Worm (Caenorhabditis elegans) whole organism, L2 larva: ENCODE measurements around the gene str-145.

ENCODE experiments used
- C34F6.9 ChIP-seq: fragments of 150-350 bp; optimal IDR thresholded peaks from 2 replicates; lab custom pipeline; 2014; ENCODE audit warnings: missing biosample characterization, missing genetic modification characterization
- F13H6.1 ChIP-seq: sonication (generic microtip); optimal IDR thresholded peaks from 2 replicates; lab custom pipeline; 2016; ENCODE audit warnings: missing genetic modification characterization, missing compliant biosample characterization
- R02D3.7 ChIP-seq: fragments of 150-350 bp; optimal IDR thresholded peaks from 2 replicates; lab custom pipeline; 2014; ENCODE audit warnings: missing biosample characterization, missing genetic modification characterization
- alr-1 ChIP-seq: fragments of 150-350 bp; optimal IDR thresholded peaks from 2 replicates; lab custom pipeline; 2014; ENCODE audit warnings: missing biosample characterization, missing genetic modification characterization
- aly-2 ChIP-seq: fragments of 150-350 bp; optimal IDR thresholded peaks from 2 replicates; lab custom pipeline; 2014; ENCODE audit warnings: missing biosample characterization, missing genetic modification characterization
- ceh-82 ChIP-seq: fragments of 150-350 bp; optimal IDR thresholded peaks from 2 replicates; lab custom pipeline; 2014; ENCODE audit warnings: missing biosample characterization, missing genetic modification characterization
- dmd-4 ChIP-seq: sonication (generic microtip); optimal IDR thresholded peaks from 2 replicates; lab custom pipeline; 2017; ENCODE audit warnings: missing biosample characterization, missing genetic modification characterization
- egl-27 ChIP-seq: sonication (generic microtip); optimal IDR thresholded peaks from 3 replicates; lab custom pipeline; 2017; ENCODE audit warnings: missing biosample characterization, missing genetic modification reagents, missing genetic modification characterization
- elt-1 ChIP-seq: fragments of 150-350 bp; optimal IDR thresholded peaks from 2 replicates; lab custom pipeline; 2014; ENCODE audit warnings: missing biosample characterization, missing genetic modification characterization
- elt-3 ChIP-seq: sonication (generic microtip); optimal IDR thresholded peaks from 2 replicates; lab custom pipeline; 2017; ENCODE audit warnings: missing biosample characterization, missing genetic modification characterization
- fos-1 ChIP-seq: fragments of 150-350 bp; optimal IDR thresholded peaks from 2 replicates; lab custom pipeline; 2014; ENCODE audit warnings: missing biosample characterization, missing genetic modification characterization
- gmeb-1 ChIP-seq: fragments of 150-350 bp; optimal IDR thresholded peaks from 2 replicates; lab custom pipeline; 2014; ENCODE audit warnings: missing biosample characterization, missing genetic modification characterization
- lin-13 ChIP-seq: fragments of 150-350 bp; optimal IDR thresholded peaks from 2 replicates; lab custom pipeline; 2014; ENCODE audit warnings: missing biosample characterization, missing genetic modification reagents, missing genetic modification characterization
- lsy-2 ChIP-seq, 2 experiments: fragments of 150-350 bp in 1 of 2; sonication (generic microtip) in 1 of 2; optimal IDR thresholded peaks; 2 replicates each; lab custom pipeline; 2014 to 2017; ENCODE audit warnings: missing biosample characterization in 2 of 2, missing genetic modification characterization in 2 of 2
- mab-5 ChIP-seq: fragments of 150-350 bp; optimal IDR thresholded peaks from 2 replicates; lab custom pipeline; 2014; ENCODE audit warnings: missing biosample characterization, missing genetic modification characterization
- mbf-1 ChIP-seq: sonication (generic microtip); optimal IDR thresholded peaks from 2 replicates; lab custom pipeline; 2017; ENCODE audit warnings: missing biosample characterization, missing genetic modification characterization
- nhr-10 ChIP-seq: sonication (generic microtip); optimal IDR thresholded peaks from 2 replicates; lab custom pipeline; 2017; ENCODE audit warnings: missing biosample characterization, missing genetic modification characterization
- nhr-11 ChIP-seq: fragments of 150-350 bp; optimal IDR thresholded peaks from 2 replicates; lab custom pipeline; 2014; ENCODE audit warnings: missing biosample characterization, missing genetic modification characterization
- nhr-12 ChIP-seq: fragments of 150-350 bp; optimal IDR thresholded peaks from 2 replicates; lab custom pipeline; 2014; ENCODE audit warnings: missing biosample characterization, missing genetic modification characterization
- nhr-21 ChIP-seq: fragments of 150-350 bp; optimal IDR thresholded peaks from 2 replicates; lab custom pipeline; 2014; ENCODE audit warnings: missing biosample characterization, missing genetic modification characterization
- nhr-23 ChIP-seq: fragments of 150-350 bp; optimal IDR thresholded peaks from 2 replicates; lab custom pipeline; 2014; ENCODE audit warnings: missing biosample characterization, missing genetic modification reagents, missing genetic modification characterization
- nhr-237 ChIP-seq: fragments of 150-350 bp; optimal IDR thresholded peaks from 2 replicates; lab custom pipeline; 2014; ENCODE audit warnings: missing biosample characterization, missing genetic modification characterization
- nhr-25 ChIP-seq: fragments of 150-350 bp; sonication (generic microtip); optimal IDR thresholded peaks from 3 replicates; lab custom pipeline; 2014; ENCODE audit warnings: missing biosample characterization, missing genetic modification characterization
- peb-1 ChIP-seq: fragments of 150-350 bp; optimal IDR thresholded peaks from 2 replicates; lab custom pipeline; 2014; ENCODE audit warnings: missing biosample characterization, missing genetic modification characterization
- sem-4 ChIP-seq: fragments of 150-350 bp; optimal IDR thresholded peaks from 2 replicates; lab custom pipeline; 2014; ENCODE audit warnings: missing biosample characterization, missing genetic modification reagents, missing genetic modification characterization
- skn-1 ChIP-seq: sonication (generic microtip); optimal IDR thresholded peaks from 2 replicates; lab custom pipeline; 2017; ENCODE audit warnings: missing biosample characterization, missing genetic modification characterization
- sma-9 ChIP-seq, 2 experiments: fragments of 150-350 bp in 1 of 2; sonication (generic microtip) in 1 of 2; optimal IDR thresholded peaks; 2 replicates each; lab custom pipeline; 2014 to 2016; ENCODE audit warnings: missing genetic modification characterization in 2 of 2, mild to moderate bottlenecking in 1 of 2, missing biosample characterization in 1 of 2, missing compliant biosample characterization in 1 of 2, missing genetic modification reagents in 1 of 2, moderate library complexity in 1 of 2
- snpc-4 ChIP-seq: fragments of 150-350 bp; optimal IDR thresholded peaks from 2 replicates; lab custom pipeline; 2014; ENCODE audit warnings: missing biosample characterization, missing genetic modification characterization
- unc-55 ChIP-seq: fragments of 150-350 bp; sonication (generic microtip); optimal IDR thresholded peaks from 3 replicates; lab custom pipeline; 2014; ENCODE audit warnings: missing biosample characterization, missing genetic modification reagents, missing genetic modification characterization
- ztf-1 ChIP-seq: fragments of 200-800 bp; sonication (Bioruptor generic); conservative IDR thresholded peaks from 2 replicates; pipeline ENCODE4 v1.3.6; 2022; ENCODE audit warnings: missing genetic modification characterization, missing compliant biosample characterization
- ztf-11 ChIP-seq: sonication (generic microtip); optimal IDR thresholded peaks from 2 replicates; lab custom pipeline; 2017; ENCODE audit warnings: missing biosample characterization, missing genetic modification characterization
- ztf-4 ChIP-seq: fragments of 150-350 bp; optimal IDR thresholded peaks from 2 replicates; lab custom pipeline; 2014; ENCODE audit warnings: missing biosample characterization, missing genetic modification characterization

The str-145 gene

DNA sequence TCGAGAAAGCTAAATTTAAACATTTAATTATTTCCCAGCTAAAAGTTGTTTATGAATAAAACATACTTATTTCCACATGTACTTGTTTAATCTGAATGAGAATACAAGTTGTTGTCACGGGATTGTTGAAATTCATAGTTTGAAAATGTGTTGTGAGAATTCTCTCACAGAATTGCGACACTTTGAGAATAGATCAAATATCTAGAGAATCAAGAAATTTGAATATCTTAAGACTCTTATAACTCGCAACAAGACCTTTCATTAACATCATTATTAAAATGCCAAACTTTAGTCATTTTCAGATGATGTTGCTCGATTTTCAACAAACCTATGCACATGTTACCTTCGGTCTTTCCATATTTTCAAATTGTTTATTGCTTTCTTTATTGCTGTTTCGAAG, 4.8 kb upstream of the str-145 start, which contains the start of gene str-90:
Gene str-90 (plus strand): TSS at position 301 of the 400 bp plus-strand sequence.
- TF ChIP-seq nhr-25 (tag; lab: Kevin White, UChicago) (no peak), F13H6.1 (tag; lab: Kevin White, UChicago) (no peak), ztf-11 (tag; lab: Kevin White, UChicago) (no peak), gmeb-1 (tag; lab: Kevin White, UChicago) (no peak), mab-5 (tag; lab: Kevin White, UChicago) (no peak), nhr-237 (tag; lab: Kevin White, UChicago) (no peak), elt-3 (tag; lab: Kevin White, UChicago) (no peak)

DNA sequence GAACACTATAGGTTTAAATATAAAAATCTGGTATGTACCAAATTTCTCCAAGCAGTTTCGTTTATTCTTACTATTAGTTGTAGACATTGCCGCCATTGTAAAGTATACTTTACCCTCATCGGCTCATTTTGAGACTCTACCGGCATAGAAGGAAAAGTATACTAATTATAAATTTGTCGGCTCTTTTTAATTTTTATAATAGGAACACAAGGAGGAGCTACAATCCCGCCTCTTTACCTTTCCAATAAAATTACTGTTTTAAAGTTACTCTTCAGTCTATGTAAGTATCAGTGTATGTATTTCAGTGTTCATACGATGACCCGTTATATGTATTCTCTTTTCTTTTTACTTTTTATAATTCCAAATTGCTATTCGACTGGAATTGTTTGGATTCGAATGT, 1.2 kb upstream of the str-145 start, which contains the start of gene sdz-23:
Gene sdz-23 (plus strand): TSS at position 301 of the 400 bp plus-strand sequence.
- TF ChIP-seq nhr-21 (no peak), sma-9 (GFP tag; optimal IDR thresholded peaks at IDR 0.05; lab: Kevin White, UChicago) (no peak), sma-9 (tag; optimal IDR thresholded peaks at IDR 0.05; lab: Kevin White, UChicago) (no peak), alr-1 (no peak), mab-5 (tag; lab: Kevin White, UChicago) (no peak), nhr-25 (tag; lab: Kevin White, UChicago) (no peak)

DNA sequence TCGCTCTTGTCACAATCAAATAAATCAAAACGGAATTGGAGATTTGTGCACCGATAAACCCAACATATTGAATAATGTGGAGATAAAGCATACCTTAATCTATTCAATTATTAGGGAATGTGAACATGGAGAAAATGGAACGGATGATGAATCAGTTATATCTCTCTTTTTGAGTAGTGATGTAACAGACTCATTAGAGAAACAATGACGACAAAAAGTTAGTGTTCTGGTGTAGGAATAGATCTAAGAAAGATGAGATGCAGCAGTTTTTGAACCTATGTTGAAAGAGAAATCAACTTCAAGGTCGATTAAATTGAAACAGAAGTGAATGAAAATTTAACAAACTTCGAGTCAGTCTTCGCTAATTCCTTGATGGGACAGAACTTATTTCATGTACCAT, 2.8 kb downstream of the str-145 start, which contains the start of gene str-146:
Gene str-146 (minus strand): TSS at position 101 of the 400 bp plus-strand sequence.
- TF ChIP-seq elt-3 (tag; lab: Kevin White, UChicago) (no peak), peb-1 (no peak)

DNA sequence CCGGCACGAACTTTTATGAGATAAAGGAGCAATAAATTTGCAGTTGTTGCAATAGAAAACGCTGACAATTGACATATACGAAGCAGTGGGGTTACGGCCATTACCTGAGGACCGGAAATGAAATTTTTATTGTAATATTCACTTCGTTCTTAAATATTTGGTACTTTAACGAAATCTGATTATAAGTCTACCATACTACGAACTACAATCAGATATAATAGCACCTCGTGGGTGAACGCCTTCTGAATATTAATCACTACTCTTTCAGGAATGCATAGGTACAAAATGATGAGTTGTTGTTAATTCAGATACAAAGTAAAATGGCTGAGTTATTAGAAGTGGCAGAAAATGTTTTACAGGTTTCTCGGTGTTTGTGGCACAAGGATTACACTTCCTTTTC, 5.8 kb downstream of the str-145 start, which contains the start of gene str-129:
Gene str-129 (minus strand): TSS at position 101 of the 400 bp plus-strand sequence.
- TF ChIP-seq peb-1, result no peak
- TF ChIP-seq ztf-4, result no peak
- no peak for TF ChIP-seq mbf-1 (tag; lab: Kevin White, UChicago)
- no peak for TF ChIP-seq alr-1
- TF ChIP-seq nhr-11 (tag; lab: Kevin White, UChicago), result no peak
- TF ChIP-seq nhr-23, result no peak
- no peak for TF ChIP-seq elt-1
- TF ChIP-seq gmeb-1 (tag; lab: Kevin White, UChicago), result no peak
- TF ChIP-seq lin-13, result no peak
- TF ChIP-seq R02D3.7 (tag; lab: Kevin White, UChicago), result no peak
- no peak for TF ChIP-seq mab-5 (tag; lab: Kevin White, UChicago)
- no peak for TF ChIP-seq F13H6.1 (tag; lab: Kevin White, UChicago)

DNA sequence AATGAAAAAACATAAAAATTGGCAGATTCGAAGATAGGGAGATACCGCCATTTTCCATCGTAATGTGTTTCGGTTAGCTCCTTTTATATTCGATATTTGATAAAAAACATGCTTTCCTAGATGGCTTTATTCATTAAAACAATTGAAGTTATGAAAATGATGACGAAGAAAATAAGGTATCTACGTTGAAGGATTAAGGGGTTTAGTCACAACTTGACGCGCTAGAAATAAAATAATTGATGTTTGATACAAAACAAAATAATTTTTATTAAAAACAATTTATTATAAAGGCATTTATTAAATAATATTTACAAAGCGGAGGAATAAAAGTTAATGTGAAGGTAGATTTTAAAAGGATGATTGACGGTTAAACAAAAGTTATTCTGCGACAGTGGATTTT, 7.5 kb downstream of the str-145 start, which contains the start of gene str-130:
Gene str-130 (minus strand): TSS at position 101 of the 400 bp plus-strand sequence.
- no peak for TF ChIP-seq egl-27 (tag; lab: Kevin White, UChicago)
- no peak for TF ChIP-seq C34F6.9 (tag; lab: Kevin White, UChicago)
- no peak for TF ChIP-seq elt-3 (tag; lab: Kevin White, UChicago)
- no peak for TF ChIP-seq aly-2 (tag; lab: Kevin White, UChicago)
- no peak for TF ChIP-seq sem-4 (tag; lab: Kevin White, UChicago)
- TF ChIP-seq, all 48 proteins: peak for 0

DNA sequence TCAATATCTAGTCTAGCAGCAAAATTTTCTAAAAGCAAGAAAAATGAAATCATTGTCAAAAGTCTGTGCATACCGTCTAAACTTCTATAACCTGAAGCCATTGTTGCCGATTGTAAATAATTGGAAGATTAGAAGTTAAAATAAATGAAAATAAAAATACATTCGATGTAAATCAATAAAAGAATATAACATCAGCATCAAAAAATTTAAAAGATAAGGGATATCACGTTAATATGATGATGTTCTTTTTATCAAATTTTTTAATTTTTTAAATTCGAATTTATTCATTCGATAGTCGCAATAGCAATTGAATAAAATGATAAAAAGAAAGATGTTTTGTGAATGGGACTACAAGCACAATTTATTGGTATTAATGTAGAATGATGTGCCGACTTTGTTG, 13.0 kb downstream of the str-145 start, which contains the start of gene C09H5.7:
Gene C09H5.7 (minus strand): TSS at position 101 of the 400 bp plus-strand sequence.
- TF ChIP-seq lsy-2 (tag; optimal IDR thresholded peaks at IDR 0.05; lab: Kevin White, UChicago) (no peak), skn-1 (tag; lab: Kevin White, UChicago) (no peak), ztf-1 (GFP tag; lab: Robert Waterston, UW) (no peak), unc-55 (GFP tag; lab: Kevin White, UChicago) (no peak), mbf-1 (tag; lab: Kevin White, UChicago) (no peak), nhr-12 (no peak), ceh-82 (tag; lab: Kevin White, UChicago) (no peak), fos-1 (tag; lab: Kevin White, UChicago) (no peak), gmeb-1 (tag; lab: Kevin White, UChicago) (no peak), nhr-21 (no peak), snpc-4 (tag; lab: Kevin White, UChicago) (no peak), mab-5 (tag; lab: Kevin White, UChicago) (no peak), peb-1 (no peak), ztf-11 (tag; lab: Kevin White, UChicago) (no peak), dmd-4 (no peak), R02D3.7 (tag; lab: Kevin White, UChicago) (no peak), nhr-23 (no peak), nhr-10 (tag; lab: Kevin White, UChicago) (no peak)
